Worm (Caenorhabditis elegans) whole organism, L4/young adult: Measurements from ENCODE around the gene T24H10.5.

Experiments used
- W03F9.2 ChIP-seq: fragments of 150-350 bp; optimal IDR thresholded peaks from 2 replicates; lab custom pipeline; 2014; ENCODE audit warnings: missing biosample characterization, missing genetic modification characterization
- dao-5 ChIP-seq: sonication (generic microtip); optimal IDR thresholded peaks from 2 replicates; lab custom pipeline; 2016; ENCODE audit warnings: missing genotype, missing genetic modification characterization, moderate library complexity, missing compliant biosample characterization
- him-1 ChIP-seq: sonication (generic microtip); optimal IDR thresholded peaks from 2 replicates; lab custom pipeline; 2016; ENCODE audit warnings: missing genotype, missing genetic modification reagents, missing genetic modification characterization, missing compliant biosample characterization

- no peak for TF ChIP-seq W03F9.2 (tag; lab: Kevin White, UChicago)
- no peak for TF ChIP-seq him-1 (tag; lab: Kevin White, UChicago)
- no peak for TF ChIP-seq dao-5 (tag; lab: Kevin White, UChicago)
These were observed 7.3 kb upstream of the T24H10.5 start, which contains the start of gene C07H4.1 for ce11 chrII:9093584-9093983.
